Fruit fly (Drosophila melanogaster) whole organism, embryonic: ENCODE data around the gene KP78a.

Experiments
- ATbp ChIP-seq: fragments of 200-800 bp; sonication (Bioruptor generic); optimal IDR thresholded peaks from 2 replicates; lab custom pipeline; 2017; ENCODE audit warnings: missing biosample characterization, mild to moderate bottlenecking, missing genetic modification characterization, missing genetic modification reagents
- Atf-2 ChIP-seq: fragments of 200-800 bp; sonication (Bioruptor generic); optimal IDR thresholded peaks from 2 replicates; lab custom pipeline; 2016; ENCODE audit warnings: missing biosample characterization, missing genetic modification characterization
- Bteb2 ChIP-seq: fragments of 200-800 bp; sonication (Bioruptor generic); optimal IDR thresholded peaks from 2 replicates; lab custom pipeline; 2016; ENCODE audit warnings: missing biosample characterization, missing genetic modification characterization
- CG1024 ChIP-seq: fragments of 200-800 bp; sonication (Bioruptor generic); IDR thresholded peaks from 2 replicates; pipeline ENCODE4 v1.3.6; 2022; ENCODE audit warnings: missing biosample characterization, missing genetic modification characterization
- CG10274 ChIP-seq: fragments of 200-800 bp; sonication (Bioruptor generic); optimal IDR thresholded peaks from 3 replicates; lab custom pipeline; 2017; ENCODE audit warnings: missing biosample characterization, mild to moderate bottlenecking, missing genetic modification characterization
- CG10654 ChIP-seq: fragments of 200-800 bp; sonication (Bioruptor generic); optimal IDR thresholded peaks from 2 replicates; lab custom pipeline; 2016; ENCODE audit warnings: missing biosample characterization, missing genetic modification characterization
- CG12391 ChIP-seq: fragments of 200-800 bp; sonication (Bioruptor generic); optimal IDR thresholded peaks from 3 replicates; lab custom pipeline; 2018; ENCODE audit warnings: missing biosample characterization, mild to moderate bottlenecking, missing genetic modification characterization, moderate library complexity
- CG12659 ChIP-seq: fragments of 200-800 bp; sonication (Bioruptor generic); optimal IDR thresholded peaks from 3 replicates; lab custom pipeline; 2017; ENCODE audit warnings: mild to moderate bottlenecking, missing biosample characterization, missing genetic modification reagents, missing genetic modification characterization
- CG13287 ChIP-seq: fragments of 200-800 bp; sonication (Bioruptor generic); IDR thresholded peaks from 2 replicates; pipeline ENCODE4 v1.3.6; 2022; ENCODE audit warnings: missing biosample characterization, missing genetic modification characterization; ENCODE audit not compliant: partially characterized antibody
- CG13296 ChIP-seq: fragments of 200-800 bp; sonication (Bioruptor generic); optimal IDR thresholded peaks from 3 replicates; lab custom pipeline; 2018; ENCODE audit warnings: missing biosample characterization, mild to moderate bottlenecking, missing genetic modification characterization
- CG15601 ChIP-seq: fragments of 200-800 bp; sonication (Bioruptor generic); optimal IDR thresholded peaks from 3 replicates; lab custom pipeline; 2019; ENCODE audit warnings: missing biosample characterization, mild to moderate bottlenecking, missing genetic modification characterization, moderate library complexity
- CG18262 ChIP-seq: fragments of 200-800 bp; optimal IDR thresholded peaks from 3 replicates; lab custom pipeline; 2019; ENCODE audit warnings: missing biosample characterization, mild to moderate bottlenecking, missing genetic modification characterization, moderate library complexity
- CG31365 ChIP-seq: fragments of 200-800 bp; sonication (Bioruptor generic); optimal IDR thresholded peaks from 2 replicates; lab custom pipeline; 2018; ENCODE audit warnings: missing biosample characterization, mild to moderate bottlenecking, missing genetic modification characterization
- CG3281 ChIP-seq: fragments of 200-800 bp; sonication (Bioruptor generic); optimal IDR thresholded peaks from 3 replicates; lab custom pipeline; 2017; ENCODE audit warnings: missing biosample characterization, mild to moderate bottlenecking, missing genetic modification characterization
- CG33213 ChIP-seq: fragments of 200-800 bp; sonication (Bioruptor generic); optimal IDR thresholded peaks from 3 replicates; lab custom pipeline; 2016; ENCODE audit warnings: missing biosample characterization, missing genetic modification characterization
- CG34224 ChIP-seq: fragments of 200-800 bp; sonication (Bioruptor generic); IDR thresholded peaks from 3 replicates; pipeline ENCODE4 v1.3.6; 2022; ENCODE audit warnings: missing biosample characterization, missing genetic modification characterization; ENCODE audit not compliant: partially characterized antibody
- CG4282 ChIP-seq: fragments of 200-800 bp; sonication (Bioruptor generic); optimal IDR thresholded peaks from 2 replicates; lab custom pipeline; 2016; ENCODE audit warnings: missing biosample characterization, missing genetic modification characterization
- CG4360 ChIP-seq: fragments of 200-800 bp; sonication (Bioruptor generic); IDR thresholded peaks from 2 replicates; pipeline ENCODE4 v1.3.6; 2022; ENCODE audit warnings: missing biosample characterization, missing genetic modification characterization
- CG6689 ChIP-seq: fragments of 200-800 bp; sonication (Bioruptor generic); IDR thresholded peaks from 2 replicates; pipeline ENCODE4 v1.3.6; 2022; ENCODE audit warnings: missing biosample characterization, missing genetic modification characterization
- CG8924 ChIP-seq: fragments of 200-800 bp; optimal IDR thresholded peaks from 3 replicates; lab custom pipeline; 2019; ENCODE audit warnings: missing biosample characterization, mild to moderate bottlenecking, missing genetic modification characterization, moderate library complexity
- CG9437 ChIP-seq: fragments of 200-800 bp; sonication (Bioruptor generic); optimal IDR thresholded peaks from 2 replicates; lab custom pipeline; 2018; ENCODE audit warnings: missing biosample characterization, mild to moderate bottlenecking, missing genetic modification characterization
- CG9797 ChIP-seq: fragments of 200-800 bp; sonication (Bioruptor generic); optimal IDR thresholded peaks from 3 replicates; lab custom pipeline; 2018; ENCODE audit warnings: missing biosample characterization, mild to moderate bottlenecking, missing genetic modification characterization
- CG9817 ChIP-seq: fragments of 200-800 bp; sonication (Bioruptor generic); optimal IDR thresholded peaks from 2 replicates; lab custom pipeline; 2018; ENCODE audit warnings: missing biosample characterization, mild to moderate bottlenecking, missing genetic modification characterization, moderate library complexity
- Deaf1 ChIP-seq: fragments of 200-800 bp; optimal IDR thresholded peaks from 3 replicates; lab custom pipeline; 2019; ENCODE audit warnings: missing biosample characterization, mild to moderate bottlenecking, missing genetic modification characterization, moderate library complexity
- ERR ChIP-seq: fragments of 200-800 bp; sonication (Bioruptor generic); optimal IDR thresholded peaks from 2 replicates; lab custom pipeline; 2016; ENCODE audit warnings: missing biosample characterization, missing genetic modification characterization
- Elba2 ChIP-seq: fragments of 200-800 bp; sonication (Bioruptor generic); optimal IDR thresholded peaks from 3 replicates; lab custom pipeline; 2016; ENCODE audit warnings: missing biosample characterization, missing genetic modification characterization
- GATAe ChIP-seq: fragments of 200-800 bp; sonication (Bioruptor generic); conservative IDR thresholded peaks from 2 replicates; pipeline ENCODE4 v1.3.6; 2022; ENCODE audit warnings: missing biosample characterization, missing genetic modification characterization
- HmgD ChIP-seq: fragments of 200-800 bp; sonication (Bioruptor generic); optimal IDR thresholded peaks from 3 replicates; lab custom pipeline; 2016; ENCODE audit warnings: missing biosample characterization, missing genetic modification characterization
- NfI ChIP-seq: fragments of 200-800 bp; sonication (Bioruptor generic); optimal IDR thresholded peaks from 3 replicates; lab custom pipeline; 2018; ENCODE audit warnings: missing biosample characterization, mild to moderate bottlenecking, missing genetic modification characterization, moderate library complexity
- Rfx ChIP-seq: fragments of 200-800 bp; sonication (Bioruptor generic); IDR thresholded peaks from 2 replicates; pipeline ENCODE4 v1.3.6; 2022; ENCODE audit warnings: missing biosample characterization, missing genetic modification characterization
- Scr ChIP-seq: fragments of 200-800 bp; sonication (Bioruptor generic); IDR thresholded peaks from 2 replicates; pipeline ENCODE4 v1.3.6; 2022; ENCODE audit warnings: missing biosample characterization, missing genetic modification characterization; ENCODE audit not compliant: partially characterized antibody
- Spps ChIP-seq: fragments of 200-800 bp; sonication (Bioruptor generic); optimal IDR thresholded peaks from 2 replicates; lab custom pipeline; 2018; ENCODE audit warnings: missing biosample characterization, mild to moderate bottlenecking, missing genetic modification characterization
- Xbp1 ChIP-seq: fragments of 200-800 bp; sonication (Bioruptor generic); optimal IDR thresholded peaks from 3 replicates; lab custom pipeline; 2016; ENCODE audit warnings: missing biosample characterization, mild to moderate bottlenecking, missing genetic modification characterization
- al ChIP-seq: fragments of 200-800 bp; sonication (Bioruptor generic); IDR thresholded peaks from 2 replicates; pipeline ENCODE4 v1.3.6; 2022; ENCODE audit warnings: missing biosample characterization, missing genetic modification characterization
- ara ChIP-seq: fragments of 200-800 bp; sonication (Bioruptor generic); IDR thresholded peaks from 2 replicates; pipeline ENCODE4 v1.3.6; 2022; ENCODE audit warnings: missing biosample characterization, missing genetic modification characterization
- bab2 ChIP-seq: fragments of 200-800 bp; sonication (Bioruptor generic); optimal IDR thresholded peaks from 2 replicates; lab custom pipeline; 2016; ENCODE audit warnings: missing biosample characterization, missing genetic modification characterization
- br ChIP-seq: fragments of >200 bp; optimal IDR thresholded peaks from 2 replicates; lab custom pipeline; 2017
- ci ChIP-seq: fragments of 200-800 bp; sonication (Bioruptor generic); IDR thresholded peaks from 3 replicates; pipeline ENCODE4 v1.3.6; 2022; ENCODE audit warnings: missing biosample characterization, missing genetic modification characterization
- croc ChIP-seq: fragments of 200-800 bp; sonication (Bioruptor generic); conservative IDR thresholded peaks from 3 replicates; pipeline ENCODE4 v1.3.6; 2022; ENCODE audit warnings: missing biosample characterization, missing genetic modification characterization
- fd64A ChIP-seq: fragments of 200-800 bp; sonication (Bioruptor generic); optimal IDR thresholded peaks from 3 replicates; lab custom pipeline; 2018; ENCODE audit warnings: missing biosample characterization, mild to moderate bottlenecking, missing genetic modification characterization
- ham ChIP-seq: fragments of 200-800 bp; sonication (Bioruptor generic); IDR thresholded peaks from 2 replicates; pipeline ENCODE4 v1.3.6; 2022; ENCODE audit warnings: missing biosample characterization, missing genetic modification characterization
- mam ChIP-seq: fragments of 200-800 bp; sonication (Bioruptor generic); optimal IDR thresholded peaks from 3 replicates; lab custom pipeline; 2016; ENCODE audit warnings: missing biosample characterization, missing genetic modification characterization
- mirr ChIP-seq: fragments of 200-800 bp; sonication (Bioruptor generic); optimal IDR thresholded peaks from 3 replicates; lab custom pipeline; 2018; ENCODE audit warnings: missing biosample characterization, mild to moderate bottlenecking, missing genetic modification characterization
- p53 ChIP-seq: fragments of 200-800 bp; sonication (Bioruptor generic); optimal IDR thresholded peaks from 2 replicates; lab custom pipeline; 2016; ENCODE audit warnings: missing biosample characterization, missing genetic modification characterization
- pros ChIP-seq: fragments of 200-800 bp; sonication (Bioruptor generic); optimal IDR thresholded peaks from 3 replicates; lab custom pipeline; 2019; ENCODE audit warnings: missing biosample characterization, mild to moderate bottlenecking, missing genetic modification characterization, moderate library complexity
- sens ChIP-seq: fragments of 200-800 bp; sonication (Bioruptor generic); peaks from one replicate; lab custom pipeline; 2016; ENCODE audit warnings: missing biosample characterization, missing genetic modification characterization
- sqz ChIP-seq: fragments of 200-800 bp; sonication (Bioruptor generic); optimal IDR thresholded peaks from 3 replicates; lab custom pipeline; 2018; ENCODE audit warnings: missing biosample characterization, mild to moderate bottlenecking, missing genetic modification characterization
- trem ChIP-seq: fragments of 200-800 bp; optimal IDR thresholded peaks from 3 replicates; lab custom pipeline; 2019; ENCODE audit warnings: missing biosample characterization, mild to moderate bottlenecking, missing genetic modification characterization, moderate library complexity
- zfh1 ChIP-seq: fragments of 200-800 bp; sonication (Bioruptor generic); IDR thresholded peaks from 3 replicates; pipeline ENCODE4 v1.3.6; 2022; ENCODE audit warnings: missing biosample characterization, missing genetic modification characterization
- zfh2 ChIP-seq: fragments of 200-800 bp; sonication (Bioruptor generic); optimal IDR thresholded peaks from 2 replicates; lab custom pipeline; 2016; ENCODE audit warnings: missing biosample characterization, missing genetic modification characterization

Gene KP78a

DNA sequence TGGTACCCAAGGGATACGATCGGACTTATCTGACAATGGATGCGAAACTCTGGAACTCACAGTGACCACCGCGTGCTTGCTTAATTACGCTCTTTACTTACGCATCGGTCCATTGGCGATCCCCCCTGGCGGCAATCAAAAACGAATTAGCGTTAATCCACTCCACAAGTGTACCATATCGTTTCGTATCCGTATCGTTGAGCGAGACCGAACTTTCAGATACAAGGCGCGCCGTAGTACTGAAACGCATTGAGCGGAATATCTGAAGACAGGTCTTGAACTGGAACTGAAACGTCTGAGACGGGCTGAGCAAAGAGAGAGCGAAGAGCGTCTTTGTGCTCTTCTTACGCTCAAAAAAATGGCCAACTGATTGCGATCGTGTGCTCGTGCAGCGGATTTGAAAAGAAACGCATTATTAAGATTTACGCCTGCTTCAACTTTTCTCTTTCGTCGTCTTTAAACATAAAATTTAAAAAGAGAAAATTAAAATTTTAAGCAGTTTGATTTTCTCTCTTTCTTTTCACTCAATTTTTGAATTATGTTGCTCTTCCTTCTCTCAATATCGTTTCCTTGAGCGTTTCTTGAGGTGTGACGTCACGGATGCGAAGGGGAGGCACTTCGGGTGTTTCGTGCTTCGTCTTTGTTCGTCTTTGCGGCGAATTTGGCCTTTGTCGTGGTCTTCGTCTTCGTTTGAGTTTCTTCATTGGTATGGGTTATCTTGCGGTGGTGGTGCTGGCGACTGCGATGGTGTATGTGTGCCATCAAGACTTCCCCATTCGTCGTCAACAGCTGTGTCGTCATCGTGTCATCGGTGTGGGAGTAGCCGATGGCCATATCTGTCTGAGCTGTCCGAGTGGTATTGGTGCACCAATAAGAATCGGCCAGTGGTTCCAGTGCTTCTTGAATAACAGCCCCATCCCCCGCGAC lies at the start of gene KP78a, which contains the start of gene KP78b (continued):
- TF ChIP-seq trem (tag; lab: Kevin White, UChicago), result no peak
- no peak for TF ChIP-seq br
- no peak for TF ChIP-seq zfh2 (GFP tag; lab: Kevin White, UChicago)
- no peak for TF ChIP-seq CG4360
- no peak for TF ChIP-seq Bteb2 (GFP tag; lab: Kevin White, UChicago)
- no peak for TF ChIP-seq CG4282
- no peak for TF ChIP-seq NfI (GFP tag; lab: Kevin White, UChicago)
- no peak for TF ChIP-seq fd64A
- TF ChIP-seq ci, result peak; percentile 49; the same call in 1 of the 3 replicates
- no peak for TF ChIP-seq ham (GFP tag; lab: Robert Waterston, UW)
- no peak for TF ChIP-seq CG18262
- TF ChIP-seq CG8924 (tag; lab: Kevin White, UChicago), result no peak
- no peak for TF ChIP-seq ERR (GFP tag; lab: Kevin White, UChicago)
- TF ChIP-seq al (GFP tag; lab: Robert Waterston, UW), result no peak
- TF ChIP-seq CG3281 (GFP tag; lab: Kevin White, UChicago), result no peak
- TF ChIP-seq ATbp (GFP tag; lab: Kevin White, UChicago), result no peak
- TF ChIP-seq CG15601, result no peak
- TF ChIP-seq CG9437, result no peak
- TF ChIP-seq Elba2 (GFP tag; lab: Kevin White, UChicago), result peak; percentile 31
- TF ChIP-seq CG6689, result 0 out of 2 replicates have a peak, but pooled peaks have one; percentile 8
- no peak for TF ChIP-seq CG9797
- TF ChIP-seq Xbp1 (GFP tag; lab: Kevin White, UChicago), result peak; percentile 11
- peak; percentile 61 for TF ChIP-seq sens
- TF ChIP-seq pros, result peak; percentile 100
- TF ChIP-seq CG13287 (GFP tag; lab: Robert Waterston, UW), result 0 out of 2 replicates have a peak, but pooled peaks have one; percentile 19
- TF ChIP-seq CG10274 (GFP tag; lab: Kevin White, UChicago), result no peak
- no peak for TF ChIP-seq CG31365
- TF ChIP-seq GATAe, result peak; percentile 83
- TF ChIP-seq sqz (GFP tag; lab: Kevin White, UChicago), result peak; percentile 29
- TF ChIP-seq mirr, result no peak
- 0 out of 3 replicates have a peak, but pooled peaks have one; percentile 22 for TF ChIP-seq zfh1
- no peak for TF ChIP-seq Spps (tag; lab: Kevin White, UChicago)
- no peak for TF ChIP-seq CG33213 (GFP tag; lab: Kevin White, UChicago)
- TF ChIP-seq mam (GFP tag; lab: Kevin White, UChicago), result no peak
- TF ChIP-seq croc (GFP tag; lab: Robert Waterston, UW), result no peak
- TF ChIP-seq CG12391 (tag; lab: Kevin White, UChicago), result no peak
- TF ChIP-seq bab2 (GFP tag; lab: Kevin White, UChicago), result no peak
- TF ChIP-seq CG1024, result no peak
- TF ChIP-seq ara (GFP tag; lab: Robert Waterston, UW), result no peak
- no peak for TF ChIP-seq CG13296 (GFP tag; lab: Kevin White, UChicago)
- no peak for TF ChIP-seq p53 (GFP tag; lab: Kevin White, UChicago)
- TF ChIP-seq CG10654 (GFP tag; lab: Kevin White, UChicago), result no peak
- no peak for TF ChIP-seq Rfx (GFP tag; lab: Robert Waterston, UW)
- TF ChIP-seq CG9817 (tag; lab: Kevin White, UChicago), result no peak
- peak; percentile 47; the same call in 1 of the 3 replicates for TF ChIP-seq CG34224 (GFP tag; lab: Robert Waterston, UW)
- no peak for TF ChIP-seq CG12659 (GFP tag; lab: Kevin White, UChicago)
- TF ChIP-seq Deaf1, result peak; percentile 100
- no peak for TF ChIP-seq HmgD (GFP tag; lab: Kevin White, UChicago)
- TF ChIP-seq Scr (GFP tag; lab: Robert Waterston, UW), result peak; percentile 31; the same call in 1 of the 2 replicates
- peak; percentile 64 for TF ChIP-seq Atf-2 (GFP tag; lab: Kevin White, UChicago)
